Worm (Caenorhabditis elegans) whole organism, young adult: ENCODE measurements around the gene C08E8.6.
A peak's percentile ranks its signal among the peaks of the same experiment; 100 is the strongest.

Experiments
- F22D6.2 ChIP-seq: sonication (generic microtip); optimal IDR thresholded peaks from 2 replicates; lab custom pipeline; 2016; ENCODE audit warnings: mild to moderate bottlenecking, missing genetic modification characterization, missing compliant biosample characterization
- F49E8.2 ChIP-seq: sonication (generic microtip); optimal IDR thresholded peaks from 3 replicates; lab custom pipeline; 2017; ENCODE audit warnings: missing genetic modification characterization, mild to moderate bottlenecking, missing compliant biosample characterization, antibody characterized with exemption, moderate library complexity; ENCODE audit not compliant: insufficient read depth
- Y53G8AR.9 ChIP-seq: fragments of 200-800 bp; sonication (Bioruptor generic); conservative IDR thresholded peaks from 2 replicates; pipeline ENCODE4 v1.3.6; 2022; ENCODE audit warnings: missing genetic modification reagents, missing genetic modification characterization, missing compliant biosample characterization
- Y95B8A.8 ChIP-seq: fragments of 200-800 bp; sonication (Bioruptor generic); IDR thresholded peaks from 2 replicates; pipeline ENCODE4 v1.3.6; 2022; ENCODE audit warnings: missing genetic modification reagents, missing genetic modification characterization, missing compliant biosample characterization
- akir-1 ChIP-seq: fragments of 200-800 bp; sonication (Bioruptor generic); optimal IDR thresholded peaks from 2 replicates; lab custom pipeline; 2018; ENCODE audit warnings: mild to moderate bottlenecking, missing genetic modification characterization, moderate library complexity, missing compliant biosample characterization
- ama-1 ChIP-seq, 3 experiments: fragments of 150-350 bp in 1 of 3; sonication (generic microtip) in 2 of 3; optimal IDR thresholded peaks; 2 replicates each; lab custom pipeline; 2014 to 2018; ENCODE audit warnings: missing biosample characterization in 2 of 3, missing genetic modification characterization in 2 of 3, missing genetic modification reagents in 2 of 3
- attf-3 ChIP-seq: fragments of 200-800 bp; sonication (Bioruptor generic); conservative IDR thresholded peaks from 2 replicates; pipeline ENCODE4 v1.3.6; 2022; ENCODE audit warnings: missing genetic modification reagents, missing genetic modification characterization, missing compliant biosample characterization
- attf-6 ChIP-seq: fragments of 200-800 bp; sonication (Bioruptor generic); IDR thresholded peaks from 2 replicates; pipeline ENCODE4 v1.3.6; 2022; ENCODE audit warnings: missing genetic modification reagents, missing genetic modification characterization, missing compliant biosample characterization
- bed-2 ChIP-seq: fragments of 200-800 bp; sonication (Bioruptor generic); IDR thresholded peaks from 2 replicates; pipeline ENCODE4 v1.3.6; 2022; ENCODE audit warnings: missing genetic modification reagents, missing genetic modification characterization, missing compliant biosample characterization
- cebp-1 ChIP-seq, 2 experiments: fragments of 200-800 bp in 1 of 2; sonication (Bioruptor generic) in 1 of 2; sonication (generic microtip) in 1 of 2; IDR thresholded peaks in 1 of 2; optimal IDR thresholded peaks in 1 of 2; 2 replicates each; pipeline versions ENCODE4 v1.3.6 to Lab custom; 2017 to 2022; ENCODE audit warnings: missing compliant biosample characterization in 2 of 2, missing genetic modification characterization in 2 of 2, mild to moderate bottlenecking in 1 of 2, missing genetic modification reagents in 1 of 2, moderate library complexity in 1 of 2
- ceh-58 ChIP-seq: fragments of 200-800 bp; sonication (Bioruptor generic); IDR thresholded peaks from 2 replicates; pipeline ENCODE4 v1.3.6; 2022; ENCODE audit warnings: missing genetic modification characterization, missing compliant biosample characterization
- ceh-79 ChIP-seq: sonication (generic microtip); optimal IDR thresholded peaks from 2 replicates; lab custom pipeline; 2017; ENCODE audit warnings: mild to moderate bottlenecking, missing genetic modification characterization, missing compliant biosample characterization
- ceh-91 ChIP-seq: fragments of 200-800 bp; sonication (Bioruptor generic); IDR thresholded peaks from 2 replicates; pipeline ENCODE4 v1.3.6; 2022; ENCODE audit warnings: missing genetic modification reagents, missing genetic modification characterization, missing compliant biosample characterization
- dox-1 ChIP-seq: fragments of 200-800 bp; sonication (Bioruptor generic); IDR thresholded peaks from 2 replicates; pipeline ENCODE4 v1.3.6; 2022; ENCODE audit warnings: missing genetic modification reagents, missing genetic modification characterization, missing compliant biosample characterization
- efl-1 ChIP-seq: fragments of 150-350 bp; optimal IDR thresholded peaks from 2 replicates; lab custom pipeline; 2014; ENCODE audit warnings: missing biosample characterization, missing genetic modification reagents, missing genetic modification characterization
- egl-18 ChIP-seq: fragments of 200-800 bp; sonication (Bioruptor generic); IDR thresholded peaks from 2 replicates; pipeline ENCODE4 v1.3.6; 2022; ENCODE audit warnings: missing genetic modification reagents, missing genetic modification characterization, missing compliant biosample characterization
- him-1 ChIP-seq: sonication (generic microtip); optimal IDR thresholded peaks from 2 replicates; lab custom pipeline; 2016; ENCODE audit warnings: missing genotype, missing genetic modification reagents, missing genetic modification characterization, missing compliant biosample characterization
- hlh-26 ChIP-seq: fragments of 200-800 bp; sonication (Bioruptor generic); conservative IDR thresholded peaks from 2 replicates; pipeline ENCODE4 v1.3.6; 2022; ENCODE audit warnings: missing genetic modification reagents, missing genetic modification characterization, missing compliant biosample characterization
- hmg-1.2 ChIP-seq: fragments of 200-800 bp; sonication (Bioruptor generic); IDR thresholded peaks from 2 replicates; pipeline ENCODE4 v1.3.6; 2022; ENCODE audit warnings: missing genetic modification reagents, missing genetic modification characterization, missing compliant biosample characterization
- let-607 ChIP-seq, 2 experiments: fragments of 200-800 bp in 1 of 2; sonication (Bioruptor generic) in 1 of 2; sonication (generic microtip) in 1 of 2; optimal IDR thresholded peaks; 2 replicates each; lab custom pipeline; 2016 to 2018; ENCODE audit warnings: mild to moderate bottlenecking in 2 of 2, missing compliant biosample characterization in 2 of 2, missing genetic modification characterization in 2 of 2, moderate library complexity in 2 of 2, missing genotype in 1 of 2
- lin-26 ChIP-seq: fragments of 200-800 bp; sonication (Bioruptor generic); IDR thresholded peaks from 2 replicates; pipeline ENCODE4 v1.3.6; 2022; ENCODE audit warnings: missing genetic modification reagents, missing genetic modification characterization, missing compliant biosample characterization
- lin-35 ChIP-seq, 3 experiments: fragments of 150-350 bp in 2 of 3; sonication (generic microtip) in 1 of 3; optimal IDR thresholded peaks; 2 replicates each; lab custom pipeline; 2014 to 2018; ENCODE audit warnings: missing biosample characterization in 3 of 3, missing genetic modification characterization in 3 of 3, missing genetic modification reagents in 3 of 3
- lin-54 ChIP-seq: fragments of 200-800 bp; sonication (Bioruptor generic); optimal IDR thresholded peaks from 2 replicates; lab custom pipeline; 2018; ENCODE audit warnings: mild to moderate bottlenecking, missing genetic modification characterization, missing compliant biosample characterization
- mcd-1 ChIP-seq: fragments of 200-800 bp; sonication (Bioruptor generic); IDR thresholded peaks from 2 replicates; pipeline ENCODE4 v1.3.6; 2022; ENCODE audit warnings: missing genetic modification reagents, missing genetic modification characterization, missing compliant biosample characterization
- nfyb-1 ChIP-seq: fragments of 200-800 bp; sonication (Bioruptor generic); IDR thresholded peaks from 2 replicates; pipeline ENCODE4 v1.3.6; 2022; ENCODE audit warnings: missing genetic modification reagents, missing genetic modification characterization, missing compliant biosample characterization
- nhr-27 ChIP-seq: fragments of 200-800 bp; sonication (Bioruptor generic); optimal IDR thresholded peaks from 2 replicates; lab custom pipeline; 2018; ENCODE audit warnings: mild to moderate bottlenecking, missing genetic modification characterization, moderate library complexity, missing compliant biosample characterization
- nhr-80 ChIP-seq: sonication (generic microtip); optimal IDR thresholded peaks from 2 replicates; lab custom pipeline; 2016; ENCODE audit warnings: missing genetic modification characterization, missing compliant biosample characterization
- snpc-1.1 ChIP-seq: sonication (generic microtip); optimal IDR thresholded peaks from 2 replicates; lab custom pipeline; 2017; ENCODE audit warnings: missing genetic modification characterization, mild to moderate bottlenecking, missing compliant biosample characterization, antibody characterized with exemption, moderate library complexity, missing genotype, missing genetic modification reagents; ENCODE audit not compliant: insufficient read depth
- snpc-4 ChIP-seq, 5 experiments: fragments of 150-350 bp in 1 of 5; sonication (generic microtip) in 4 of 5; optimal IDR thresholded peaks; 2 replicates each; lab custom pipeline; 2014 to 2018; ENCODE audit warnings: missing genetic modification characterization in 5 of 5, missing biosample characterization in 3 of 5, antibody characterized with exemption in 2 of 5, mild to moderate bottlenecking in 2 of 5, missing compliant biosample characterization in 2 of 5, missing genotype in 2 of 5, moderate library complexity in 2 of 5, missing genetic modification reagents in 1 of 5
- tbp1 ChIP-seq: fragments of 200-800 bp; sonication (Bioruptor generic); optimal IDR thresholded peaks from 2 replicates; lab custom pipeline; 2018; ENCODE audit warnings: mild to moderate bottlenecking, missing genetic modification characterization, missing compliant biosample characterization
- xnd-1 ChIP-seq: sonication (generic microtip); optimal IDR thresholded peaks from 2 replicates; lab custom pipeline; 2016; ENCODE audit warnings: missing genotype, missing genetic modification reagents, missing genetic modification characterization, missing compliant biosample characterization
- zim-3 ChIP-seq: sonication (generic microtip); optimal IDR thresholded peaks from 2 replicates; lab custom pipeline; 2017; ENCODE audit warnings: mild to moderate bottlenecking, missing genetic modification characterization, moderate library complexity, missing compliant biosample characterization

C08E8.6 gene

DNA sequence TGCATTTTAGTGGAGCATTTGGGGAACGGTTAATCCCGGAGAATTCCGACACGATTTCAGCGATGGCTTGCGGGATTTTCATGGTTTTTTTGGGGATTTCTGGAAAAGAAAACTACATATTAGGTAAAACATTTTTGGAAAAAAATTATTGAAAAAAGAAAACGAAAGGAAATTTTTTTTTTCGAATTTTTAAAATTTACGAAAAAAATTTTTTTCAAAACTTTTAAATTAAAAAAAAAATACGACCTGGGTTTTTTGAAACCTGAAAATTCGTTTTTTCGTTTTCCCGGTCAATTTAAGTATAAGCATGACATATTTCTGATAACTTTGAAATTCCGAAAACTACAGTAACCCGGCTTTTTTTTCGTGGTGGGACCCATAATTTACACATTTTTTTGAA, 28.4 kb downstream of the C08E8.6 start, which contains the start of gene C08E8.10:
Gene C08E8.10 (minus strand): TSS at position 101 of the 400 bp plus-strand sequence.
- TF ChIP-seq attf-3 (no peak), akir-1 (GFP tag; lab: Kevin White, UChicago) (no peak), hmg-1.2 (GFP tag; lab: Robert Waterston, UW) (no peak)

DNA sequence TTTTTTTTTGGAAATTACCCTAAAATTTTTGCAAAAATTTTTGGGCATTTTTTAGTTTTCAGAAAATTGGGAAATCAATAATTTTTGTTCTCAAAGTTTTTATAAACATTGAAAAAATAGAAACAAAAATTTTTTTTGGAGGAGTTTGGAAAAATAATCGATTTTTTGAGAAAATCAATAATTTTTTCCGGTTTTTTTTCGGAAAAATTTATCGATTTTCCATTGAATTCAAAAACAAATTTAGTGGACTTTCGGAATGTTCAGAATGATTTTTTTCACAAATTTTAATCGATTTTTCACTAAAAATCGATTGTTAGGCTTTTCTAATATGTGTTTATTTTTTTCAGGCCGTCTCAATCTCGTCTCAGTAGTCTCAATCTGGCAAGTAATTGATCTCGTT, 30.6 kb downstream of the C08E8.6 start:
- TF ChIP-seq nhr-80 (tag; lab: Kevin White, UChicago) (no peak), bed-2 (GFP tag; lab: Robert Waterston, UW) (no peak), tbp1 (no peak), mcd-1 (GFP tag; lab: Robert Waterston, UW) (no peak), ceh-58 (GFP tag; lab: Robert Waterston, UW) (no peak), him-1 (tag; lab: Kevin White, UChicago) (no peak), xnd-1 (tag; lab: Kevin White, UChicago) (no peak)

- TF ChIP-seq Y53G8AR.9 (GFP tag; lab: Robert Waterston, UW) (no peak), ama-1 (optimal IDR thresholded peaks at IDR 0.05; lab: Kevin White, UChicago) (no peak), ama-1 (GFP tag; optimal IDR thresholded peaks at IDR 0.05; lab: Kevin White, UChicago) (no peak), lin-26 (GFP tag; lab: Robert Waterston, UW) (no peak), attf-6 (GFP tag; lab: Robert Waterston, UW) (no peak), nfyb-1 (GFP tag; lab: Robert Waterston, UW) (no peak), lin-54 (no peak), efl-1 (no peak), nhr-27 (no peak), lin-35 (GFP tag; optimal IDR thresholded peaks at IDR 0.05; lab: Kevin White, UChicago) (no peak), mcd-1 (GFP tag; lab: Robert Waterston, UW) (no peak), ceh-91 (GFP tag; lab: Robert Waterston, UW) (no peak), tbp1 (no peak)
Measured at ce11 chrV:18331086-18331485, 37.1 kb downstream of the C08E8.6 start, which contains the start of gene B0462.4. Gene B0462.4, minus strand, starts transcription at chrV:18331186.

DNA sequence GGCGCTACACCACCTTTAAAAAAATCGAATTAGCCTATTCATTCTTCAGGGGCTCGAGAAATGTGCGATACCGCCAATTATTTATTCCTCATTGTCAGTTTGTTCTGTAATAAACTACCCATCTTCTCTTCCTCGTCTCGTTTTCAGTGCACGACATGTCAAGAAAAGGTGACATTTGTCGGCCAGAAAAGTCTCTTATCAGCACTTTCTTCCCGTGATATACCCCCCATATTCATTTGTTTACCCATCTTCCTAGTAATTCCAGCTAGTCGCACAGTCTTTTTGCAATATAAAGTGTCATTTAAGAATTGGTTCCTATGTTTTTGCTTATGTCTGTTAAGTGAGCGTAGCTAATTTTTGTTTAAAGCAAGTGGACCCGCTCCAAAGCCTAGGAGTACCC, 43.7 kb downstream of the C08E8.6 start:
- TF ChIP-seq cebp-1 (GFP tag; IDR thresholded peaks at IDR 0.05; lab: Robert Waterston, UW), result no peak
- TF ChIP-seq cebp-1 (tag; optimal IDR thresholded peaks at IDR 0.05; lab: Kevin White, UChicago), result no peak
- 0 out of 2 replicates have a peak, but pooled peaks have one; percentile 21 for TF ChIP-seq dox-1 (GFP tag; lab: Robert Waterston, UW)
- TF ChIP-seq nhr-80 (tag; lab: Kevin White, UChicago), result peak; percentile 55
- no peak for TF ChIP-seq F49E8.2
- no peak for TF ChIP-seq snpc-4 (GFP tag; optimal IDR thresholded peaks at IDR 0.05; lab: Kevin White, UChicago)
- TF ChIP-seq snpc-4 (tag; optimal IDR thresholded peaks at IDR 0.05; lab: Kevin White, UChicago), result no peak
- TF ChIP-seq ceh-79 (tag; lab: Kevin White, UChicago), result no peak
- no peak for TF ChIP-seq zim-3 (tag; lab: Kevin White, UChicago)
- TF ChIP-seq F22D6.2 (tag; lab: Kevin White, UChicago), result no peak
- TF ChIP-seq egl-18, result no peak
- TF ChIP-seq snpc-1.1 (tag; lab: Kevin White, UChicago), result no peak
- no peak for TF ChIP-seq let-607 (tag; optimal IDR thresholded peaks at IDR 0.05; lab: Kevin White, UChicago)
- no peak for TF ChIP-seq hlh-26
- no peak for TF ChIP-seq Y95B8A.8
